Worm (Caenorhabditis elegans) whole organism, L2 larva: ENCODE measurements around the gene madf-5.

Source experiments
- ceh-82 ChIP-seq: fragments of 150-350 bp; optimal IDR thresholded peaks from 2 replicates; lab custom pipeline; 2014; ENCODE audit warnings: missing biosample characterization, missing genetic modification characterization
- lsy-2 ChIP-seq, 2 experiments: fragments of 150-350 bp in 1 of 2; sonication (generic microtip) in 1 of 2; optimal IDR thresholded peaks; 2 replicates each; lab custom pipeline; 2014 to 2017; ENCODE audit warnings: missing biosample characterization in 2 of 2, missing genetic modification characterization in 2 of 2
- nhr-11 ChIP-seq: fragments of 150-350 bp; optimal IDR thresholded peaks from 2 replicates; lab custom pipeline; 2014; ENCODE audit warnings: missing biosample characterization, missing genetic modification characterization
- nhr-23 ChIP-seq: fragments of 150-350 bp; optimal IDR thresholded peaks from 2 replicates; lab custom pipeline; 2014; ENCODE audit warnings: missing biosample characterization, missing genetic modification reagents, missing genetic modification characterization
- nhr-237 ChIP-seq: fragments of 150-350 bp; optimal IDR thresholded peaks from 2 replicates; lab custom pipeline; 2014; ENCODE audit warnings: missing biosample characterization, missing genetic modification characterization
- skn-1 ChIP-seq: sonication (generic microtip); optimal IDR thresholded peaks from 2 replicates; lab custom pipeline; 2017; ENCODE audit warnings: missing biosample characterization, missing genetic modification characterization
- unc-39 ChIP-seq: fragments of 150-350 bp; optimal IDR thresholded peaks from 2 replicates; lab custom pipeline; 2014; ENCODE audit warnings: missing biosample characterization, missing genetic modification characterization
- ztf-11 ChIP-seq: sonication (generic microtip); optimal IDR thresholded peaks from 2 replicates; lab custom pipeline; 2017; ENCODE audit warnings: missing biosample characterization, missing genetic modification characterization
- ztf-4 ChIP-seq: fragments of 150-350 bp; optimal IDR thresholded peaks from 2 replicates; lab custom pipeline; 2014; ENCODE audit warnings: missing biosample characterization, missing genetic modification characterization

ce11 chrII:14599284-14599862, 26.0 kb downstream of the madf-5 start:
- TF ChIP-seq ztf-11 (tag; lab: Kevin White, UChicago), result no peak
- no peak for TF ChIP-seq ceh-82
- no peak for TF ChIP-seq nhr-11 (tag; lab: Kevin White, UChicago)
- no peak for TF ChIP-seq nhr-23
- no peak for TF ChIP-seq unc-39 (tag; lab: Kevin White, UChicago)
- no peak for TF ChIP-seq ztf-4 (tag; lab: Kevin White, UChicago)
- TF ChIP-seq skn-1 (tag; lab: Kevin White, UChicago), result no peak
- TF ChIP-seq nhr-237 (tag; lab: Kevin White, UChicago), result no peak
- TF ChIP-seq lsy-2 (tag; optimal IDR thresholded peaks at IDR 0.05; lab: Kevin White, UChicago), result no peak
